Worm (Caenorhabditis elegans) whole organism, early embryonic: ENCODE measurements around the gene dgat-2.

Experiments used
- aly-1 ChIP-seq: sonication (generic microtip); optimal IDR thresholded peaks from 2 replicates; lab custom pipeline; 2016; ENCODE audit warnings: missing genetic modification characterization, missing compliant biosample characterization
- ama-1 ChIP-seq: fragments of 150-350 bp; optimal IDR thresholded peaks from 2 replicates; lab custom pipeline; 2014
- ets-7 ChIP-seq: sonication (generic microtip); optimal IDR thresholded peaks from 2 replicates; lab custom pipeline; 2016; ENCODE audit warnings: missing genotype, missing genetic modification characterization, missing compliant biosample characterization
- hnd-1 ChIP-seq: sonication (generic microtip); optimal IDR thresholded peaks from 2 replicates; lab custom pipeline; 2016; ENCODE audit warnings: missing genetic modification characterization, missing compliant biosample characterization
- sea-1 ChIP-seq: fragments of 200-800 bp; sonication (Bioruptor generic); conservative IDR thresholded peaks from 2 replicates; pipeline ENCODE4 v1.3.6; 2022; ENCODE audit warnings: missing genetic modification characterization, missing compliant biosample characterization
- tbx-37 ChIP-seq: fragments of 200-800 bp; sonication (Bioruptor generic); conservative IDR thresholded peaks from 2 replicates; pipeline ENCODE4 v1.3.6; 2022; ENCODE audit warnings: missing genetic modification reagents, missing genetic modification characterization, missing compliant biosample characterization

- TF ChIP-seq ama-1 (lab: Kevin White, UChicago), result no peak
- no peak for TF ChIP-seq sea-1
- no peak for TF ChIP-seq aly-1 (tag; lab: Kevin White, UChicago)
- TF ChIP-seq tbx-37 (GFP tag; lab: Robert Waterston, UW), result no peak
- no peak for TF ChIP-seq hnd-1 (tag; lab: Kevin White, UChicago)
- TF ChIP-seq ets-7 (tag; lab: Kevin White, UChicago), result no peak
Measured at ce11 chrV:17673343-17673742, 13.2 kb downstream of the dgat-2 start, which contains the start of gene str-93.
